Worm (Caenorhabditis elegans): ENCODE data around the gene suox-1.

DNA sequence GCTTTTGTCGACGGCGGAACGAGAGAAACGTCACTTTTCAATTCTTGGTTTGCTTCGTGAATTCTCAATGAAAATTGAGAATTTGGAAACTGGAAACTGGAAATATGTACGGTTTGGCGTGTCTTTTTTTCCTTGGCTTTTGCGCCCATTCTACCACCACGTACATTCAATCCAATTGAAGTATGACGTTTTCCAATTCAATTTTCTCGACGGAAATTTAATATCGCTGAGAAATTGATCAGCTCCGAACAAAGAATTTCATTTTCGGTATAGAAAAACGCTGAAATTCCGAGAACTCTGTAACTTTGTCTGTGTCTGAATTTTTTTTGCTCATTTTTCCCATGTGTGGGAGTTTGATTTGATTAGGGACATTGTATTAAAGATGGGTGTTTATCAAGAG lies 35.9 kb downstream of the suox-1 start:
- TF ChIP-seq fos-1 (tag; optimal IDR thresholded peaks at IDR 0.05) (no peak), elt-3 (tag; optimal IDR thresholded peaks at IDR 0.05) (no peak), egl-27 (tag; optimal IDR thresholded peaks at IDR 0.05) (no peak), nhr-23 (tag; optimal IDR thresholded peaks at IDR 0.05) (no peak), ztf-11 (tag; optimal IDR thresholded peaks at IDR 0.05) (no peak), nhr-237 (tag; optimal IDR thresholded peaks at IDR 0.05) (no peak), ZK546.5 (tag; optimal IDR thresholded peaks at IDR 0.05) (no peak), zag-1 (tag; optimal IDR thresholded peaks at IDR 0.05) (no peak), nhr-11 (tag; optimal IDR thresholded peaks at IDR 0.05) (no peak), jun-1 (tag; optimal IDR thresholded peaks at IDR 0.05) (no peak)
